Fruit fly (Drosophila melanogaster) S2 (cell line): ENCODE measurements around the gene CG43732.

Experiments used
- CG8478 ChIP-seq: fragments of >200 bp; optimal IDR thresholded peaks from 2 replicates; lab custom pipeline; 2018
- CTCF ChIP-seq, 2 experiments: fragments of >200 bp; optimal IDR thresholded peaks; 2 replicates each; lab custom pipeline; 2018

CG43732 gene

DNA sequence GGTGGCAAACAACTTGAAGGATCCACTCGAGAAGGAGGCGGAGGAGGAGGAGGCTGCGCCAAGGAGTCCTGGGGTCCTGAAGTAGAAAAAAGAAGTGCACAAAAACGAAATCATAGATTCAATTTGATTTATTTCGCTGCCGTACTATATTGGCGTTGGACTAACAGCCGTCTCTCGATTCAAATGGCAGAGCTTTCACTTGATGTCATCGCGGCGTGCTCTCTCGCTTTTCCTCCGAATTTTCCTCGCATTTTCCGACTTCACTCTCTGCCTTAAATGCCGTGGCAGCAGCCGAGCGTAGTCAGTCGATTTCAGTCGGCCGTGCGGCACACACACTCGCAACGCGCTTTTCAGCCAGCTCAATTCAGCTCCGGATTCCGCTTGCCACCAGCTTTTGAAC is at the start of gene CG43732:
CG43732 (plus strand) TSS at position 301 of the 400 bp plus-strand sequence.
- no peak for TF ChIP-seq CG8478 (lab: Kevin White, UChicago)
- no peak for TF ChIP-seq CTCF (optimal IDR thresholded peaks at IDR 0.05; lab: Kevin White, UChicago)

DNA sequence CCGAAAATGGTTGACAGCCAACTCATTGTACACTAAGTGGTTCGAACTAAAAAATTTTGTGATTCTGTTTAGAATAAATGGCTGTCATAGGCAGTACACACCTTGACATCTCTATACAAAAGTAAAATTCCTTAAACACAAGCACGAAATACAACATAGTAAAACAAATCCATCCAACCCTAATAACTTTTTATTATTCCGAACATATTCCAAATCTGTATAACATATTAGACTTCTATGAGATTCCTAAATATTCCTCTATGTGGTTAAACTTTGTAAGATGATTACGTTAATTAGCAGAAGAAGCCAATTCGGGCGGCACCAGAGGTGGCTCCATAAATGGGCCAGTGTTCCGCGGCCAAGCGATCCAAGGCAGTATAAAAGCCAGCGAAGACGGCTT is 47.8 kb upstream of the CG43732 start, which contains the start of gene CG14294:
CG14294 (minus strand) TSS at position 101 of the 400 bp plus-strand sequence.
- no peak for TF ChIP-seq CTCF (optimal IDR thresholded peaks at IDR 0.05; lab: Kevin White, UChicago)
- TF ChIP-seq CG8478 (lab: Kevin White, UChicago), result no peak

DNA sequence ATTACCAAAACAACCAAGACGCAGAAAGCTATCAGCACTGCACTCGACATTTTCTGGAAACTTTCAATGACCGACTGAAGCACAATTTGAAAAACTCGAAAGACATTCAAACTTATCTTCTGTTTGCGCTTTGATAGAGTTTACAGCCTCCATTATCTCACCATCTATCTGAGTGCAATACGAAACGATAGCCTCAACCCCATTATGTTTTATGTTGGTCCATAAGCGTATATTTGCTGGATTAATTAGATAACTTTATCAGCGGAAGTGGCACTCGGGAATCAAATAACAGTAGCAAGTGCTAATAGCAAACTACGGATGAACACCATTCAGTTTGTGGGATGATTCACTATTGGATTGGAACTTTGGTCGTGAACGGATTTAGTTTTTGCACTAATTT is 47.1 kb upstream of the CG43732 start, which contains the start of gene CG34284:
CG34284 (minus strand) TSS at position 76 of the 400 bp plus-strand sequence.
- TF ChIP-seq CTCF (optimal IDR thresholded peaks at IDR 0.05; lab: Kevin White, UChicago) (no peak), CG8478 (lab: Kevin White, UChicago) (no peak)

- no peak for TF ChIP-seq CTCF (optimal IDR thresholded peaks at IDR 0.05; lab: Kevin White, UChicago)
- TF ChIP-seq CG8478 (lab: Kevin White, UChicago), result no peak
Measured at dm6 chr3R:18905555-18905920, 44.5 kb upstream of the CG43732 start, which contains the start of gene CG14292. Gene CG14292, minus strand, starts transcription at chr3R:18905655.

- TF ChIP-seq CTCF (optimal IDR thresholded peaks at IDR 0.05; lab: Kevin White, UChicago) (no peak), CG8478 (lab: Kevin White, UChicago) (no peak)
Measured at dm6 chr3R:18905921-18906878, 43.8 kb upstream of the CG43732 start, which contains the start of gene EndoA. Gene EndoA, plus strand, starts transcription at chr3R:18906609.

DNA sequence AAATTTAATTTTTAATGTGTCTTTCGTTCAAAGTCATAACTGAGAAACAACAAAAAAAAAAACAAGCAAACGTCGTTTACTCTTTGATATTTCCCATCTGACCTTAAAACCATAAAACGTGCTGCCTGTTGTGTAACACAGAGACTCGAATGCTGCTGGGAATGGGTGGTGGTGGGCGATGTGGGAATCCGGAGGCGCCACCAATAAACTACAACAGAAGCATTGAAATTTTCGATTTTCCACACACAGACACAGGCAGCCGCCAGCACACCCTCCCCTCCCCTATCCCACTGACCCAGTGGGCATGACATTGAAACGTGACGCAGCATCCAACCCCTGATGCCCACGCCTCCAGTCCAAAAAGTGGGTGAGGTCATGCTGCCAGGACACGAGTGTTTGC is 39.7 kb upstream of the CG43732 start:
- TF ChIP-seq CTCF (optimal IDR thresholded peaks at IDR 0.05; lab: Kevin White, UChicago) (no peak), CG8478 (lab: Kevin White, UChicago) (no peak)

DNA sequence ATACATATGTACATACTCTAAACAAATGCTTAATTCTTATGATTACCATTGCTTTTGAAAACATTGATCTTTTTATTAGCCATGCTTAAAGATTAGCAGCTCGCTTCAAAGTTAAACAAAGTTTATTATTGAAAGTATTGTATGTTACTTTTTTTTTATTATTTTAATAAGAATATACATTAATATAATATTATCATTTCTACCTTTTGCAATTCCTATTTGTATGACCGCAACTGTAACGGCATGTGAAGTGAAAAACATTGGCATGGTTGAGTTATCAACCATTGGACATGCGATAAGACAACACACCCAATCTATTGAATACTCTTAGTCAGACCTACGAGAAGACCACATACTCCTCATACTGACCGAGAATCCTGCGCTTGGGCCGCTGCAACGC is 39.1 kb upstream of the CG43732 start:
- no peak for TF ChIP-seq CG8478 (lab: Kevin White, UChicago)
- TF ChIP-seq CTCF (optimal IDR thresholded peaks at IDR 0.05; lab: Kevin White, UChicago), result no peak

- no peak for TF ChIP-seq CTCF (optimal IDR thresholded peaks at IDR 0.05; lab: Kevin White, UChicago)
- no peak for TF ChIP-seq CG8478 (lab: Kevin White, UChicago)
Measured at dm6 chr3R:18912782-18913331, 37.1 kb upstream of the CG43732 start, which contains the start of gene Sgsh. Gene Sgsh, minus strand, starts transcription at chr3R:18912922.

DNA sequence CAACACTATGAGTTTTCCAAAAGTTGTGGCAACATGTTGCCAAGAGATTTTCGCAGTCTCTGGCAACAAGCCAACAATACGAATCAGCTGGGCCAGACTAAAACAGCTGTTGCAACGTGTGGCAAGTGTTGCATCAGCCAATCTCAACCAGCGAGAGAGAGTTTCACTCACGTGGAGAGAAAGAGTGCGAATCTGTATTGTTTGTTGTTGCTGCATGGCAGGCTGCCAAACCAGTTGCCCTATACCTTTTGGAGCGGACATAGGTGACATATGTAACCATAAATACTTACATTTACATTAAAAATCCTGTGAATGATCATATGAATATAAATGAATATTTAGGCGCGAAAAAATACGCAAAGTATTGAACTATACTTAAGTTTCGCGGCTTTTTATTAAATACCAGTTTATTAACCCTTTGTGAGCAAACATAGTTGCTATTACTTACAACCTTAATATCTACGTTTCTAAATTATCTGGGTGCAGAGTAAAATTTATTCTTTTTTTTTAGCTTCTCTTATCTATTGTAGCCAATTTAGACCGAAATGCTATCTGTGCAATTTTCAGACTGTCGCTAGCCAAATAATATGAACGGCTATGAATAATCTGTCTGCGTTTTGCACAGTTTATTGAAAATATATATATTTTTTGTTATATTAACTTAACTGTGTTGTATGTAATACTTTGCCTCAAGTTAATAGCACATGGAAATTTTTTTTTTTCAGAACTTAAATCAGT is 36.0 kb upstream of the CG43732 start:
- TF ChIP-seq CG8478 (lab: Kevin White, UChicago), result no peak
- no peak for TF ChIP-seq CTCF (optimal IDR thresholded peaks at IDR 0.05; lab: Kevin White, UChicago)

- no peak for TF ChIP-seq CTCF (optimal IDR thresholded peaks at IDR 0.05; lab: Kevin White, UChicago)
- no peak for TF ChIP-seq CG8478 (lab: Kevin White, UChicago)
Measured at dm6 chr3R:18914594-18915275, 35.3 kb upstream of the CG43732 start, which contains the start of gene Xrp1. Gene Xrp1, plus strand, starts transcription at chr3R:18914968.

- TF ChIP-seq CG8478 (lab: Kevin White, UChicago), result no peak
Measured at dm6 chr3R:18915644-18916194, 34.3 kb upstream of the CG43732 start.

DNA sequence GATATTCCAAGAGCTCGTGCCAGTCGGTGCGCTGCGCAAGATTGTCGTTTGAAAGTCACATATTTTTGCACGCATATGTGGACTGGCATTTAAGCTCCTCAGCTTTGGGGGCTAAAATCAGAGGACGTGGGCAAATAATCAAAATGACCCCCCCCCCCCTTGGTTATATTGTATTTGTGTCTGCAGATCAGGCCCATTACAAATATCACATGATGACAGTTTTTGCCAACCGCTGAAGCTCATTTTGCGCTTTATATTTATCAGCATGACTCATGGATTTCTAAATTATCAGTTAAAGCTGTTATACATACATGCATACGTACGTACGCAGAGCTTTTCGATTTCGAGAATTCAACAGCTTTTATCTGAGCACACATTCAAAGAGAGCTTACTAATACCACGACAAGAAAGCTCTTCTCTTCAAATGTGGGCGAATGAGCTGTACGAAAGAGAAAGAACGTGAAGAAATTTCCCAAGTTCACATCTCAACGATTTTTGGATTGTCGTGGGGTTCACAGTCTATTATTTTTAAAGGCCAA is 33.2 kb upstream of the CG43732 start:
- no peak for TF ChIP-seq CTCF (optimal IDR thresholded peaks at IDR 0.05; lab: Kevin White, UChicago)
- TF ChIP-seq CG8478 (lab: Kevin White, UChicago), result no peak
